Fruit fly (Drosophila melanogaster) whole organism, embryonic: Measurements from ENCODE around the gene CG10874.

Experiments
- Abd-B ChIP-seq: fragments of 200-800 bp; sonication (Bioruptor generic); optimal IDR thresholded peaks from 2 replicates; lab custom pipeline; 2018; ENCODE audit warnings: missing biosample characterization, mild to moderate bottlenecking, missing genetic modification characterization, moderate library complexity
- BEAF-32 ChIP-seq: fragments of 200-800 bp; sonication (Bioruptor generic); optimal IDR thresholded peaks from 3 replicates; lab custom pipeline; 2017; ENCODE audit warnings: missing biosample characterization, missing genetic modification characterization, mild to moderate bottlenecking, moderate library complexity, missing genetic modification reagents
- CG13894 ChIP-seq: fragments of 200-800 bp; sonication (Bioruptor generic); optimal IDR thresholded peaks from 3 replicates; lab custom pipeline; 2018; ENCODE audit warnings: missing biosample characterization, mild to moderate bottlenecking, missing genetic modification characterization, moderate library complexity
- CG1647 ChIP-seq: fragments of 200-800 bp; sonication (Bioruptor generic); optimal IDR thresholded peaks from 3 replicates; lab custom pipeline; 2016; ENCODE audit warnings: missing biosample characterization, missing genetic modification characterization
- CG17568 ChIP-seq: fragments of 200-800 bp; sonication (Bioruptor generic); optimal IDR thresholded peaks from 2 replicates; lab custom pipeline; 2018; ENCODE audit warnings: missing biosample characterization, mild to moderate bottlenecking, missing genetic modification characterization, moderate library complexity
- CG18599 ChIP-seq: fragments of 200-800 bp; sonication (Bioruptor generic); optimal IDR thresholded peaks from 3 replicates; lab custom pipeline; 2017; ENCODE audit warnings: missing biosample characterization, missing genetic modification characterization, mild to moderate bottlenecking, moderate library complexity, missing genetic modification reagents
- CG2116 ChIP-seq: fragments of 200-800 bp; sonication (Bioruptor generic); optimal IDR thresholded peaks from 3 replicates; lab custom pipeline; 2018; ENCODE audit warnings: missing biosample characterization, mild to moderate bottlenecking, missing genetic modification characterization
- CG2129 ChIP-seq: fragments of 200-800 bp; sonication (Bioruptor generic); IDR thresholded peaks from 2 replicates; pipeline ENCODE4 v1.3.6; 2022; ENCODE audit warnings: missing biosample characterization, missing genetic modification characterization; ENCODE audit not compliant: partially characterized antibody
- CG2202 ChIP-seq: fragments of 200-800 bp; sonication (Bioruptor generic); optimal IDR thresholded peaks from 2 replicates; lab custom pipeline; 2018; ENCODE audit warnings: missing biosample characterization, mild to moderate bottlenecking, missing genetic modification characterization
- CG32767 ChIP-seq: fragments of 200-800 bp; sonication (Bioruptor generic); IDR thresholded peaks from 2 replicates; pipeline ENCODE4 v1.3.6; 2022; ENCODE audit warnings: missing biosample characterization, missing genetic modification characterization
- CG3281 ChIP-seq: fragments of 200-800 bp; sonication (Bioruptor generic); optimal IDR thresholded peaks from 3 replicates; lab custom pipeline; 2017; ENCODE audit warnings: missing biosample characterization, mild to moderate bottlenecking, missing genetic modification characterization
- CG4328 ChIP-seq: fragments of 200-800 bp; sonication (Bioruptor generic); optimal IDR thresholded peaks from 3 replicates; lab custom pipeline; 2017; ENCODE audit warnings: missing biosample characterization, missing genetic modification reagents, missing genetic modification characterization
- CG6272 ChIP-seq: fragments of 200-800 bp; sonication (Bioruptor generic); IDR thresholded peaks from 2 replicates; pipeline ENCODE4 v1.3.6; 2022; ENCODE audit warnings: missing biosample characterization, missing genetic modification characterization
- CG6765 ChIP-seq: fragments of 200-800 bp; sonication (Bioruptor generic); optimal IDR thresholded peaks from 3 replicates; lab custom pipeline; 2017; ENCODE audit warnings: missing biosample characterization, mild to moderate bottlenecking, missing genetic modification characterization
- CG6813 ChIP-seq: fragments of 200-800 bp; sonication (Bioruptor generic); optimal IDR thresholded peaks from 2 replicates; lab custom pipeline; 2017; ENCODE audit warnings: missing biosample characterization, missing genetic modification characterization, mild to moderate bottlenecking, moderate library complexity, missing genetic modification reagents
- CG7745 ChIP-seq: fragments of 200-800 bp; sonication (Bioruptor generic); optimal IDR thresholded peaks from 2 replicates; lab custom pipeline; 2018; ENCODE audit warnings: missing biosample characterization, mild to moderate bottlenecking, missing genetic modification characterization, moderate library complexity
- CG7786 ChIP-seq: fragments of 200-800 bp; sonication (Bioruptor generic); optimal IDR thresholded peaks from 2 replicates; lab custom pipeline; 2016; ENCODE audit warnings: missing biosample characterization, missing genetic modification characterization
- Chrac-16 ChIP-seq: fragments of 200-800 bp; sonication (Bioruptor generic); optimal IDR thresholded peaks from 3 replicates; lab custom pipeline; 2016; ENCODE audit warnings: missing biosample characterization, missing genetic modification characterization
- Dbx ChIP-seq: fragments of 200-800 bp; sonication (Bioruptor generic); IDR thresholded peaks from 3 replicates; pipeline ENCODE4 v1.3.6; 2022; ENCODE audit warnings: missing biosample characterization, missing genetic modification characterization
- Dek ChIP-seq: fragments of 200-800 bp; sonication (Bioruptor generic); optimal IDR thresholded peaks from 3 replicates; lab custom pipeline; 2019; ENCODE audit warnings: missing biosample characterization, mild to moderate bottlenecking, missing genetic modification characterization, moderate library complexity
- Dfd ChIP-seq, 2 experiments: fragments of >200 bp; optimal IDR thresholded peaks; 2 replicates each; lab custom pipeline; 2017; ENCODE audit warnings: missing biosample characterization in 2 of 2, missing genetic modification characterization in 2 of 2
- HLH4C ChIP-seq: fragments of 200-800 bp; sonication (Bioruptor generic); IDR thresholded peaks from 3 replicates; pipeline ENCODE4 v1.3.6; 2022; ENCODE audit warnings: missing biosample characterization, missing genetic modification characterization; ENCODE audit not compliant: partially characterized antibody
- Hand ChIP-seq: fragments of 200-800 bp; sonication (Bioruptor generic); optimal IDR thresholded peaks from 2 replicates; lab custom pipeline; 2017; ENCODE audit warnings: mild to moderate bottlenecking, missing biosample characterization, missing genetic modification reagents, missing genetic modification characterization
- HmgZ ChIP-seq: fragments of 200-800 bp; sonication (Bioruptor generic); optimal IDR thresholded peaks from 2 replicates; lab custom pipeline; 2018; ENCODE audit warnings: missing biosample characterization, mild to moderate bottlenecking, missing genetic modification characterization
- Hmr ChIP-seq: fragments of 200-800 bp; sonication (Bioruptor generic); optimal IDR thresholded peaks from 3 replicates; lab custom pipeline; 2017; ENCODE audit warnings: mild to moderate bottlenecking, missing biosample characterization, missing genetic modification reagents, missing genetic modification characterization
- Hr3 ChIP-seq: fragments of 200-800 bp; sonication (Bioruptor generic); optimal IDR thresholded peaks from 3 replicates; lab custom pipeline; 2016; ENCODE audit warnings: missing biosample characterization, missing genetic modification characterization
- Med ChIP-seq: fragments of 200-800 bp; sonication (Bioruptor generic); peaks from one replicate; lab custom pipeline; 2016; ENCODE audit warnings: missing biosample characterization, missing genetic modification characterization, mild to moderate bottlenecking, inconsistent platforms, moderate library complexity
- Myb ChIP-seq: fragments of 200-800 bp; sonication (Bioruptor generic); optimal IDR thresholded peaks from 2 replicates; lab custom pipeline; 2016; ENCODE audit warnings: missing biosample characterization, missing genetic modification characterization
- Oli ChIP-seq: fragments of 200-800 bp; sonication (Bioruptor generic); optimal IDR thresholded peaks from 2 replicates; lab custom pipeline; 2018; ENCODE audit warnings: missing biosample characterization, mild to moderate bottlenecking, missing genetic modification characterization, moderate library complexity
- Optix ChIP-seq: fragments of 200-800 bp; sonication (Bioruptor generic); IDR thresholded peaks from 3 replicates; pipeline ENCODE4 v1.3.6; 2022; ENCODE audit warnings: missing biosample characterization, missing genetic modification characterization
- Xrp1 ChIP-seq: fragments of 200-800 bp; sonication (Bioruptor generic); IDR thresholded peaks from 2 replicates; pipeline ENCODE4 v1.3.6; 2022; ENCODE audit warnings: missing biosample characterization, missing genetic modification characterization
- ash1 ChIP-seq: fragments of 200-800 bp; sonication (Bioruptor generic); optimal IDR thresholded peaks from 2 replicates; lab custom pipeline; 2018; ENCODE audit warnings: missing biosample characterization, mild to moderate bottlenecking, missing genetic modification characterization
- az2 ChIP-seq: fragments of 200-800 bp; sonication (Bioruptor generic); optimal IDR thresholded peaks from 3 replicates; lab custom pipeline; 2016; ENCODE audit warnings: missing biosample characterization, missing genetic modification characterization
- chn ChIP-seq: fragments of 200-800 bp; sonication (Bioruptor generic); optimal IDR thresholded peaks from 2 replicates; lab custom pipeline; 2016; ENCODE audit warnings: missing biosample characterization, missing genetic modification characterization
- disco-r ChIP-seq: fragments of 200-800 bp; sonication (Bioruptor generic); optimal IDR thresholded peaks from 2 replicates; lab custom pipeline; 2016; ENCODE audit warnings: missing biosample characterization, missing genetic modification characterization
- dpn ChIP-seq, 2 experiments: fragments of 200-800 bp; sonication (Bioruptor generic); optimal IDR thresholded peaks; 3 replicates each; lab custom pipeline; 2016; ENCODE audit warnings: missing biosample characterization in 2 of 2, missing genetic modification characterization in 2 of 2
- eve ChIP-seq, 2 experiments: fragments of >200 bp; optimal IDR thresholded peaks; 2 replicates each; lab custom pipeline; 2017; ENCODE audit warnings: missing biosample characterization in 2 of 2, missing genetic modification characterization in 2 of 2
- eyg ChIP-seq: fragments of 200-800 bp; sonication (Bioruptor generic); optimal IDR thresholded peaks from 3 replicates; lab custom pipeline; 2016; ENCODE audit warnings: missing biosample characterization, missing genetic modification characterization
- fd3F ChIP-seq: fragments of 200-800 bp; sonication (Bioruptor generic); optimal IDR thresholded peaks from 2 replicates; lab custom pipeline; 2018; ENCODE audit warnings: missing biosample characterization, mild to moderate bottlenecking, missing genetic modification characterization, moderate library complexity
- grn ChIP-seq: fragments of 200-800 bp; sonication (Bioruptor generic); optimal IDR thresholded peaks from 3 replicates; lab custom pipeline; 2017; ENCODE audit warnings: missing biosample characterization, missing genetic modification characterization
- gsb ChIP-seq: fragments of 200-800 bp; sonication (Bioruptor generic); IDR thresholded peaks from 2 replicates; pipeline ENCODE4 v1.3.6; 2022; ENCODE audit warnings: missing biosample characterization, missing genetic modification characterization
- h ChIP-seq: fragments of >200 bp; optimal IDR thresholded peaks from 2 replicates; lab custom pipeline; 2017
- knrl ChIP-seq: fragments of 200-800 bp; sonication (Bioruptor generic); IDR thresholded peaks from 3 replicates; pipeline ENCODE4 v1.3.6; 2022; ENCODE audit warnings: missing biosample characterization, missing genetic modification characterization; ENCODE audit not compliant: partially characterized antibody
- otp ChIP-seq: fragments of 200-800 bp; sonication (Bioruptor generic); IDR thresholded peaks from 3 replicates; pipeline ENCODE4, ENCODE4 v1.3.6; 2022; ENCODE audit warnings: missing biosample characterization, missing genetic modification characterization
- p53 ChIP-seq: fragments of 200-800 bp; sonication (Bioruptor generic); optimal IDR thresholded peaks from 2 replicates; lab custom pipeline; 2016; ENCODE audit warnings: missing biosample characterization, missing genetic modification characterization
- peb ChIP-seq: fragments of 200-800 bp; sonication (Bioruptor generic); IDR thresholded peaks from 2 replicates; pipeline ENCODE4 v1.3.6; 2022; ENCODE audit warnings: missing biosample characterization, missing genetic modification characterization
- pita ChIP-seq: fragments of 200-800 bp; sonication (Bioruptor generic); optimal IDR thresholded peaks from 2 replicates; lab custom pipeline; 2017; ENCODE audit warnings: missing biosample characterization, mild to moderate bottlenecking, missing genetic modification characterization
- scrt ChIP-seq: fragments of 200-800 bp; sonication (Bioruptor generic); optimal IDR thresholded peaks from 2 replicates; lab custom pipeline; 2018; ENCODE audit warnings: missing biosample characterization, mild to moderate bottlenecking, missing genetic modification characterization, moderate library complexity
- stwl ChIP-seq: fragments of 200-800 bp; sonication (Bioruptor generic); optimal IDR thresholded peaks from 3 replicates; lab custom pipeline; 2018; ENCODE audit warnings: missing biosample characterization, mild to moderate bottlenecking, missing genetic modification characterization, moderate library complexity
- tap ChIP-seq: fragments of 200-800 bp; optimal IDR thresholded peaks from 3 replicates; lab custom pipeline; 2019; ENCODE audit warnings: missing biosample characterization, mild to moderate bottlenecking, missing genetic modification characterization, moderate library complexity
- tll ChIP-seq, 2 experiments: fragments of 200-800 bp in 1 of 2; fragments of >200 bp in 1 of 2; sonication (Bioruptor generic) in 1 of 2; optimal IDR thresholded peaks; 2 replicates each; lab custom pipeline; 2017 to 2019; ENCODE audit warnings: missing biosample characterization in 2 of 2, missing genetic modification characterization in 2 of 2, mild to moderate bottlenecking in 1 of 2, moderate library complexity in 1 of 2

The CG10874 gene

DNA sequence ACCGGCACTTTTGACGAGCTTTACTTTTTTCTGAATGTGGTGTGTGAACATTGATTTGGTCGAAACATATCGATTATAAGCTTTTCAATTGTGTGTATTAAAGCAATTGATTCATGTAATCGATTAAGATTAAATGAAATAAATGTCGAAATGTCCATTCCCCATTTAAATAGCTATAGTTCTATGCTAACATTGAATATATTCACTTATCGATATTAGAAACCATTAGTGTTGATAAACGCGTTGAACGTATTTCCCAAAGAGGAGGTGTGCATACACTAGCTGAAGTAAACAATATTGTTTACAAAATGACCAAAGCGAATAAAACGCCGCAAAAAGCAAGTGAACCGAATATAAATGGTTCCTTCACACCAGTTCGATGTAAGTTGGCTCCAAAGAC, 21.8 kb upstream of the CG10874 start, which contains the start of the genes Uch and CG34174 (continued):
- TF ChIP-seq CG13894 (tag; lab: Kevin White, UChicago), result peak; percentile 61
- no peak for TF ChIP-seq az2
- TF ChIP-seq BEAF-32, result peak; percentile 79
- TF ChIP-seq pita (GFP tag; lab: Kevin White, UChicago), result no peak
- TF ChIP-seq CG2129, result no peak; the same call in 1 of the 2 replicates
- no peak for TF ChIP-seq peb (GFP tag; lab: Robert Waterston, UW)
- no peak for TF ChIP-seq CG7786 (GFP tag; lab: Kevin White, UChicago)
- TF ChIP-seq Xrp1, result no peak
- TF ChIP-seq CG6813 (GFP tag; lab: Kevin White, UChicago), result no peak
- peak; percentile 73 for TF ChIP-seq HLH4C (GFP tag; lab: Robert Waterston, UW)
- TF ChIP-seq tap, result no peak
- no peak for TF ChIP-seq CG1647
- no peak for TF ChIP-seq Oli (tag; lab: Kevin White, UChicago)
- no peak for TF ChIP-seq CG6272
- TF ChIP-seq Med (GFP tag; lab: Kevin White, UChicago), result peak; percentile 72
- peak; percentile 24 for TF ChIP-seq CG18599 (GFP tag; lab: Kevin White, UChicago)
- TF ChIP-seq Hr3 (GFP tag; lab: Kevin White, UChicago), result no peak
- no peak for TF ChIP-seq CG32767 (GFP tag; lab: Robert Waterston, UW)
- no peak for TF ChIP-seq Dbx (GFP tag; lab: Robert Waterston, UW)
- no peak for TF ChIP-seq CG7745 (tag; lab: Kevin White, UChicago)
- no peak for TF ChIP-seq otp (GFP tag; lab: Robert Waterston, UW)
- TF ChIP-seq ash1 (GFP tag; lab: Kevin White, UChicago), result no peak
- TF ChIP-seq h (lab: Kevin White, UChicago), result no peak
- no peak for TF ChIP-seq Optix (GFP tag; lab: Robert Waterston, UW)
- TF ChIP-seq p53 (GFP tag; lab: Kevin White, UChicago), result no peak
- TF ChIP-seq Dek (tag; lab: Kevin White, UChicago), result no peak
- TF ChIP-seq HmgZ (tag; lab: Kevin White, UChicago), result peak; percentile 65
- no peak for TF ChIP-seq disco-r
- TF ChIP-seq fd3F (GFP tag; lab: Kevin White, UChicago), result no peak
- no peak for TF ChIP-seq eyg (GFP tag; lab: Kevin White, UChicago)
- TF ChIP-seq Hmr (GFP tag; lab: Kevin White, UChicago), result no peak
- TF ChIP-seq tll (GFP tag; optimal IDR thresholded peaks at IDR 0.05; lab: Kevin White, UChicago), result no peak
- TF ChIP-seq gsb (GFP tag; lab: Robert Waterston, UW), result no peak
- peak; percentile 28 for TF ChIP-seq CG3281 (GFP tag; lab: Kevin White, UChicago)
- TF ChIP-seq eve (GFP tag; optimal IDR thresholded peaks at IDR 0.05; lab: Kevin White, UChicago), result no peak
- TF ChIP-seq chn, result no peak
- TF ChIP-seq grn (GFP tag; lab: Kevin White, UChicago), result no peak
- peak; percentile 98 for TF ChIP-seq stwl
- TF ChIP-seq CG4328 (GFP tag; lab: Kevin White, UChicago), result no peak
- TF ChIP-seq knrl (GFP tag; lab: Robert Waterston, UW), result peak; percentile 80
- no peak for TF ChIP-seq CG6765 (GFP tag; lab: Kevin White, UChicago)
- no peak for TF ChIP-seq CG17568
- no peak for TF ChIP-seq Hand (GFP tag; lab: Kevin White, UChicago)
- TF ChIP-seq dpn (GFP tag; optimal IDR thresholded peaks at IDR 0.05; lab: Kevin White, UChicago), result peak in 1 of 2 experiments; percentile 31
- TF ChIP-seq Dfd (GFP tag; optimal IDR thresholded peaks at IDR 0.05; lab: Kevin White, UChicago), result no peak
- peak; percentile 44 for TF ChIP-seq Abd-B (GFP tag; lab: Kevin White, UChicago)
- TF ChIP-seq scrt, result peak; percentile 12
- peak; percentile 5 for TF ChIP-seq Chrac-16 (GFP tag; lab: Kevin White, UChicago)
- TF ChIP-seq CG2116 (GFP tag; lab: Kevin White, UChicago), result peak; percentile 64
- TF ChIP-seq Myb (GFP tag; lab: Kevin White, UChicago), result peak; percentile 53
- no peak for TF ChIP-seq CG2202 (tag; lab: Kevin White, UChicago)
